Fruit fly (Drosophila melanogaster) whole organism, pupa: ENCODE data around the gene Iris.

ENCODE experiments used
- CG10348 ChIP-seq: fragments of 200-800 bp; sonication (Bioruptor generic); IDR thresholded peaks from 2 replicates; pipeline ENCODE4 v1.3.6; 2022; ENCODE audit warnings: missing biosample characterization, missing genetic modification characterization
- CG12605 ChIP-seq: fragments of 200-800 bp; sonication (Bioruptor generic); IDR thresholded peaks from 2 replicates; pipeline ENCODE4 v1.3.6; 2022; ENCODE audit warnings: missing biosample characterization, missing genetic modification characterization
- CG13204 ChIP-seq: fragments of 200-800 bp; sonication (Bioruptor generic); optimal IDR thresholded peaks from 2 replicates; lab custom pipeline; 2018; ENCODE audit warnings: missing biosample characterization, mild to moderate bottlenecking, missing genetic modification characterization, moderate library complexity
- CG14655 ChIP-seq: fragments of 200-800 bp; sonication (Bioruptor generic); optimal IDR thresholded peaks from 3 replicates; lab custom pipeline; 2017; ENCODE audit warnings: mild to moderate bottlenecking, missing biosample characterization, missing genetic modification reagents, missing genetic modification characterization
- CG15710 ChIP-seq: fragments of 200-800 bp; sonication (Bioruptor generic); optimal IDR thresholded peaks from 2 replicates; lab custom pipeline; 2018; ENCODE audit warnings: missing biosample characterization, mild to moderate bottlenecking, missing genetic modification characterization, moderate library complexity
- CG17806 ChIP-seq: fragments of 200-800 bp; sonication (Bioruptor generic); optimal IDR thresholded peaks from 2 replicates; lab custom pipeline; 2018; ENCODE audit warnings: missing biosample characterization, mild to moderate bottlenecking, missing genetic modification characterization, moderate library complexity
- CG32121 ChIP-seq: fragments of 200-800 bp; sonication (Bioruptor generic); IDR thresholded peaks from 2 replicates; pipeline ENCODE4 v1.3.6; 2022; ENCODE audit warnings: missing biosample characterization, missing genetic modification characterization
- CG34367 ChIP-seq: fragments of 200-800 bp; sonication (Bioruptor generic); optimal IDR thresholded peaks from 2 replicates; lab custom pipeline; 2018; ENCODE audit warnings: missing biosample characterization, mild to moderate bottlenecking, missing genetic modification characterization
- CG4496 ChIP-seq: fragments of 200-800 bp; sonication (Bioruptor generic); IDR thresholded peaks from 3 replicates; pipeline ENCODE4 v1.3.6; 2022; ENCODE audit warnings: missing biosample characterization, missing genetic modification characterization
- CG8159 ChIP-seq: fragments of 200-800 bp; sonication (Bioruptor generic); optimal IDR thresholded peaks from 3 replicates; lab custom pipeline; 2018; ENCODE audit warnings: missing biosample characterization, mild to moderate bottlenecking, missing genetic modification characterization, moderate library complexity
- CG8301 ChIP-seq: fragments of 200-800 bp; sonication (Bioruptor generic); optimal IDR thresholded peaks from 2 replicates; lab custom pipeline; 2018; ENCODE audit warnings: missing biosample characterization, mild to moderate bottlenecking, missing genetic modification characterization
- CG9948 ChIP-seq: fragments of 200-800 bp; sonication (Bioruptor generic); optimal IDR thresholded peaks from 2 replicates; lab custom pipeline; 2018; ENCODE audit warnings: missing biosample characterization, mild to moderate bottlenecking, missing genetic modification characterization, moderate library complexity
- D1 ChIP-seq: fragments of 200-800 bp; sonication (Bioruptor generic); optimal IDR thresholded peaks from 2 replicates; lab custom pipeline; 2018; ENCODE audit warnings: missing biosample characterization, mild to moderate bottlenecking, missing genetic modification characterization, moderate library complexity
- EcR ChIP-seq: fragments of 200-800 bp; sonication (Bioruptor generic); optimal IDR thresholded peaks from 3 replicates; lab custom pipeline; 2019; ENCODE audit warnings: missing biosample characterization, missing genetic modification characterization, mild to moderate bottlenecking, moderate library complexity, missing genetic modification reagents
- Ets98B ChIP-seq: fragments of 200-800 bp; sonication (Bioruptor generic); IDR thresholded peaks from 2 replicates; pipeline ENCODE4 v1.3.6; 2022; ENCODE audit warnings: missing biosample characterization, missing genetic modification characterization
- Pif1A ChIP-seq: fragments of 200-800 bp; sonication (Bioruptor generic); optimal IDR thresholded peaks from 3 replicates; lab custom pipeline; 2016; ENCODE audit warnings: missing biosample characterization, missing genetic modification characterization
- Pif1B ChIP-seq: fragments of 200-800 bp; sonication (Bioruptor generic); optimal IDR thresholded peaks from 3 replicates; lab custom pipeline; 2016; ENCODE audit warnings: missing biosample characterization, missing genetic modification characterization
- Snoo ChIP-seq: fragments of 200-800 bp; sonication (Bioruptor generic); optimal IDR thresholded peaks from 3 replicates; lab custom pipeline; 2017; ENCODE audit warnings: missing biosample characterization, mild to moderate bottlenecking, missing genetic modification characterization, inconsistent platforms
- fd96Ca ChIP-seq: fragments of 200-800 bp; sonication (Bioruptor generic); IDR thresholded peaks from 3 replicates; pipeline ENCODE4 v1.3.6; 2022; ENCODE audit warnings: missing biosample characterization, missing genetic modification characterization
- gl ChIP-seq: fragments of 200-800 bp; sonication (Bioruptor generic); optimal IDR thresholded peaks from 2 replicates; lab custom pipeline; 2018; ENCODE audit warnings: missing biosample characterization, mild to moderate bottlenecking, missing genetic modification characterization
- rn ChIP-seq: fragments of 200-800 bp; sonication (Bioruptor generic); IDR thresholded peaks from 2 replicates; pipeline ENCODE4 v1.3.6; 2022; ENCODE audit warnings: missing biosample characterization, missing genetic modification characterization

Gene Iris

DNA sequence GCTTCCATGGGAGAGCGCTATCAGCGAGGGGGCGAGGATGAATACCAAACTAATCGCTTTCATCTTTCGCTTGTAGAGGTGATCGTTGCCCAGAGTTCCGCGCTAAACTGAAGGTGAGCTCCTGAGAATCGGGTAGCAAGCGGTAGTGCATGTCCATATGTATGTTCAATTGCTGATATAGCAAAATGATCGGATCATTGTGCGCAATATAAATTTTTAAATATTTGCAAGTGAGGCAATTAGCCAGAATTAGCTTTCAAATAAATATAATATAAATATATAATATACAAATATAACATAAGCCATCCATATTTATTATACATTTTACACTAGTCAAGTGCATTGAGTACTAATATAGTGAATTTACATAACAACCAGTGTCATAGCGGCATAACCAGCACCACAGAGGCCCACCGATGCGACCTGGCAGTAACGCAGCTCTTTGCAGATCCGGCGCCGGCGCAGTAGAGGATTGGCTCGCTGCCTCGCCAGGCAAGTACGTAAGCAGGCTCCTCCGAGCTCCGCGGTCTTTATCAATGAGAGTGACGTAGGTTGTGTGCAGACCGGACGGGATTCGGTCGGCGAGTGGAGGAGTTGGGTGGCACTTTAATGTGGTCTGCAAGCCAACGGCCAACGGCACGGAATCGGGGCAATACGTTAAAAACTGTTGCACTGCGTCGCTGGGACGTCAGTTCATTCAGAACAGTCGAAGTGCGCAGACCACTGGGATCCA is at the start of gene Iris, which contains the start of gene CG4577:
Gene Iris, minus strand, starts transcription at position 88 of the 733 bp plus-strand sequence.
Gene CG4577, plus strand, starts transcription at position 683 of the 733 bp plus-strand sequence.
- TF ChIP-seq CG13204 (GFP tag; lab: Kevin White, UChicago), result peak; percentile 23
- TF ChIP-seq CG17806 (tag; lab: Kevin White, UChicago), result peak; percentile 2
- no peak for TF ChIP-seq Pif1A (GFP tag; lab: Kevin White, UChicago)
- TF ChIP-seq, all 21 proteins: peak for 2

DNA sequence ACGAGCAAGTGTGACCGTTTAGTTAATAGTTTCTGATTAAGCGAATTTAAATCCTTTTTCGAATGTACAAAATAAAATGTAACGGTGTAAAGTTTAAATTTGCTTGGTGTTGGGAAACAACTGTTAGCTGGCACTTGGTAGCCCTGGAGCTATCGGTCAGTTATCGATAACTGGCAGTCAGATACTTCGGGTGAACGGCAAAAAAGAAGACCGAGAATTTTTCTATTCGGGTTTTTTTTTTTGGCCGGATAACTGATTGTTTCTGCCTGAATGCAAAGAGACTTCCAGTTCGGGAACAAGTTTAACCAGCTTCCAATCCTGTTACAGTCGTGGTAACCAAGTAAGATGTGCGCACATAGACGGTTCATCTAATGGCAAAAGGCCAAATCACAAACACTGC is 43.6 kb upstream of the Iris start, which contains the start of gene CG4896:
Gene CG4896, plus strand, starts transcription at position 169 of the 400 bp plus-strand sequence.
- TF ChIP-seq rn (GFP tag; lab: Robert Waterston, UW), result no peak
- TF ChIP-seq Ets98B (GFP tag; lab: Robert Waterston, UW), result peak; percentile 48
- no peak for TF ChIP-seq Snoo (tag; lab: Kevin White, UChicago)
- TF ChIP-seq CG32121 (GFP tag; lab: Robert Waterston, UW), result no peak
- no peak for TF ChIP-seq Pif1A (GFP tag; lab: Kevin White, UChicago)
- no peak for TF ChIP-seq CG13204 (GFP tag; lab: Kevin White, UChicago)
- peak; percentile 68 for TF ChIP-seq CG4496 (GFP tag; lab: Robert Waterston, UW)
- no peak for TF ChIP-seq CG8301
- TF ChIP-seq EcR (GFP tag; lab: Kevin White, UChicago), result no peak
- TF ChIP-seq gl (tag; lab: Kevin White, UChicago), result peak; percentile 14
- TF ChIP-seq CG15710 (tag; lab: Kevin White, UChicago), result peak; percentile 21
- no peak for TF ChIP-seq CG17806 (tag; lab: Kevin White, UChicago)
- TF ChIP-seq CG12605 (GFP tag; lab: Robert Waterston, UW), result no peak
- TF ChIP-seq CG14655 (GFP tag; lab: Kevin White, UChicago), result no peak
- TF ChIP-seq CG9948 (tag; lab: Kevin White, UChicago), result no peak

DNA sequence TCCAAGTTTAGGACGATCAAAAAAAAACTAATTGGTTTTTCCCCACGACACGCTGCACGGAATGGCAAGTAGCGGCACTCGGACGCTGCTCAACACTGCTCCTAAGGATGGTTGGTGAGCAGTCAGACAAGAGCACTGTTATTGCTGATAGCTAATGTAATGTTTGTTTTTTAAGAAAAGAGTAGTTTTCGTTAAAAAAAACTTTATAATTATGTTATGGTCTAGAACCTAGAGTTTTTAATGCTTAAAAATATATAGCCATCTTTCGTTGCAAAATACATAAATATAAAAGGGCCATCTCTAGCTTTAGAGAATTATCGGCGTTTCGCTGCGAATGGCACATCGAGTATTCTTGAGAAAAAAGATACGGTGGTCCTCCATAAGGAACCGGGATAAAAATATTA is 38.8 kb upstream of the Iris start, which contains the start of the genes Charon and CG4887:
Gene Charon, minus strand, starts transcription at position 102 of the 404 bp plus-strand sequence.
Gene CG4887, plus strand, starts transcription at position 306 of the 404 bp plus-strand sequence.
- TF ChIP-seq CG10348, result no peak
- no peak for TF ChIP-seq D1
- TF ChIP-seq CG14655 (GFP tag; lab: Kevin White, UChicago), result no peak
- peak; percentile 74 for TF ChIP-seq CG4496 (GFP tag; lab: Robert Waterston, UW)
- no peak for TF ChIP-seq Pif1A (GFP tag; lab: Kevin White, UChicago)
- TF ChIP-seq CG32121 (GFP tag; lab: Robert Waterston, UW), result 0 out of 2 replicates have a peak, but pooled peaks have one; percentile 16
- TF ChIP-seq Snoo (tag; lab: Kevin White, UChicago), result peak; percentile 70
- peak; percentile 26; the same call in 1 of the 3 replicates for TF ChIP-seq fd96Ca (GFP tag; lab: Robert Waterston, UW)
- no peak for TF ChIP-seq CG12605 (GFP tag; lab: Robert Waterston, UW)
- TF ChIP-seq Pif1B (GFP tag; lab: Kevin White, UChicago), result no peak
- no peak for TF ChIP-seq CG34367 (tag; lab: Kevin White, UChicago)
- TF ChIP-seq CG15710 (tag; lab: Kevin White, UChicago), result peak; percentile 80
- TF ChIP-seq CG8159 (tag; lab: Kevin White, UChicago), result peak; percentile 73
- TF ChIP-seq rn (GFP tag; lab: Robert Waterston, UW), result peak; percentile 49; the same call in 1 of the 2 replicates
- TF ChIP-seq EcR (GFP tag; lab: Kevin White, UChicago), result peak; percentile 84
- TF ChIP-seq gl (tag; lab: Kevin White, UChicago), result no peak
- peak; percentile 55 for TF ChIP-seq Ets98B (GFP tag; lab: Robert Waterston, UW)
- TF ChIP-seq CG8301, result no peak
- peak; percentile 59 for TF ChIP-seq CG9948 (tag; lab: Kevin White, UChicago)
- peak; percentile 63 for TF ChIP-seq CG17806 (tag; lab: Kevin White, UChicago)
- no peak for TF ChIP-seq CG13204 (GFP tag; lab: Kevin White, UChicago)

- 0 out of 3 replicates have a peak, but pooled peaks have one; percentile 22 for TF ChIP-seq fd96Ca (GFP tag; lab: Robert Waterston, UW)
- TF ChIP-seq CG8159 (tag; lab: Kevin White, UChicago), result peak; percentile 42
- TF ChIP-seq gl (tag; lab: Kevin White, UChicago), result no peak
- no peak for TF ChIP-seq Pif1A (GFP tag; lab: Kevin White, UChicago)
- peak; percentile 22 for TF ChIP-seq CG9948 (tag; lab: Kevin White, UChicago)
- TF ChIP-seq CG17806 (tag; lab: Kevin White, UChicago), result peak; percentile 42
- peak; percentile 99 for TF ChIP-seq EcR (GFP tag; lab: Kevin White, UChicago)
- TF ChIP-seq CG15710 (tag; lab: Kevin White, UChicago), result peak; percentile 63
- peak; percentile 24; the same call in 1 of the 2 replicates for TF ChIP-seq Ets98B (GFP tag; lab: Robert Waterston, UW)
- TF ChIP-seq CG34367 (tag; lab: Kevin White, UChicago), result peak; percentile 3
- peak; percentile 9 for TF ChIP-seq Snoo (tag; lab: Kevin White, UChicago)
- TF ChIP-seq D1, result no peak
These were observed 36.0 kb upstream of the Iris start, which contains the start of the genes CG31922 and Plap for dm6 chr2L:1169867-1170415. CG31922 (plus strand) TSS chr2L:1170181. Plap (minus strand) TSS chr2L:1170365.

DNA sequence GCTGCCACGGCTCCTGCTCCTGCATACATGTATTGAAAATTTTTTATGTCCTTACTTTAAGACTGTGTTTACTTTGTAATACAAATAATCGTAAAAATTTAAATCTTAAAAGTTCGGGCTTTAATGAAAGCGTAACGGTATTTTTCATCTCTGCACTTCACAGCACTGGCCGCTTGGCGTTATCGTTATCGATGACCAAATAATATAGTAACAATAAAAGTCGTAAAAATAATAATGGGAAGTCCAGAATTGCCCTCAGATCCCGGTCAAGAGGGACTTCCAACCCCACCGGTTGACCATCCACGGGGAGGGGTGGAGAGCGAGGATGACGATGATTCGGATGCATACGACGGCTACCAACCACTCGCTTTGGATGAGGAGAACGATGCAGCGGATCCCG is 32.4 kb upstream of the Iris start, which contains the start of gene CG14341:
Gene CG14341, plus strand, starts transcription at position 181 of the 400 bp plus-strand sequence.
- TF ChIP-seq CG32121 (GFP tag; lab: Robert Waterston, UW) (no peak), Pif1A (GFP tag; lab: Kevin White, UChicago) (no peak), D1 (no peak), CG9948 (tag; lab: Kevin White, UChicago) (no peak), CG14655 (GFP tag; lab: Kevin White, UChicago) (no peak), Snoo (tag; lab: Kevin White, UChicago) (no peak), rn (GFP tag; lab: Robert Waterston, UW) (no peak)
